Worm (Caenorhabditis elegans) whole organism, L1 larva: Measurements from ENCODE around the gene cutl-19.

Experiments used
- ama-1 ChIP-seq: fragments of 150-350 bp; optimal IDR thresholded peaks from 2 replicates; lab custom pipeline; 2014
- jun-1 ChIP-seq: fragments of 150-350 bp; optimal IDR thresholded peaks from 2 replicates; lab custom pipeline; 2014; ENCODE audit warnings: missing biosample characterization, missing genetic modification reagents, missing genetic modification characterization
- lin-15B ChIP-seq: fragments of 150-350 bp; sonication (generic microtip); optimal IDR thresholded peaks from 3 replicates; lab custom pipeline; 2014; ENCODE audit warnings: missing biosample characterization, missing genetic modification characterization
- mdl-1 ChIP-seq, 2 experiments: fragments of 150-350 bp; optimal IDR thresholded peaks; 2 replicates each; lab custom pipeline; 2014 to 2017; ENCODE audit warnings: missing biosample characterization in 2 of 2, missing genetic modification characterization in 2 of 2, inconsistent platforms in 1 of 2
- nhr-76 ChIP-seq: sonication (generic microtip); optimal IDR thresholded peaks from 2 replicates; lab custom pipeline; 2017; ENCODE audit warnings: missing biosample characterization, missing genetic modification characterization
- rnt-1 ChIP-seq: sonication (generic microtip); optimal IDR thresholded peaks from 2 replicates; lab custom pipeline; 2016; ENCODE audit warnings: mild to moderate bottlenecking, missing genetic modification characterization, moderate library complexity, missing compliant biosample characterization
- sptf-1 ChIP-seq: fragments of 150-350 bp; optimal IDR thresholded peaks from 2 replicates; lab custom pipeline; 2014; ENCODE audit warnings: missing biosample characterization, missing genetic modification characterization

DNA sequence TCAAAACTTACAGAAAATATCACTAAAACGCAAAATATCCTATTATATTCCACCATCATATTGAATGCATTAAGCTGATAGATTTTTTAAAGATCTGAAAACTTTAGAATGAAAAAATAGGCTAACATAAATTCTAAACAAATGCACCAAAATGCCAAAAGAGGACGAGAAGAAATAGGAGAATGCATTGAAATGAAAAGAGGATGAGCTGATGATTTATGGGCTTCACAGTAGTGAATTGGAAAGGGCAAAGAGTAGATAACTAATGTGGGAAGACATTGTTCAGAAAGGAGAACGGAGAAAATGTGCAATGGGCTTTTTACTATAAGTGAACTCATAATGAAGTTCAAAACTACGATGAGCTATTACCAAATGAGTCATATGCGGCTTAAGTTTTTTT is at the start of gene cutl-19:
- TF ChIP-seq sptf-1 = no peak
- no peak for TF ChIP-seq mdl-1 (tag; optimal IDR thresholded peaks at IDR 0.05; lab: Kevin White, UChicago)
- TF ChIP-seq rnt-1 = no peak
- TF ChIP-seq jun-1 (tag; lab: Kevin White, UChicago) = no peak
- no peak for TF ChIP-seq ama-1 (lab: Kevin White, UChicago)
- TF ChIP-seq nhr-76 (tag; lab: Kevin White, UChicago) = no peak
- TF ChIP-seq lin-15B (tag; lab: Kevin White, UChicago) = no peak
